Fruit fly (Drosophila melanogaster) whole organism, prepupa: ENCODE data around the gene CG46059.
A peak's percentile ranks its signal among the peaks of the same experiment; 100 is the strongest.

Experiments used
- CG10669 ChIP-seq: fragments of 200-800 bp; sonication (Bioruptor generic); optimal IDR thresholded peaks from 3 replicates; lab custom pipeline; 2018; ENCODE audit warnings: missing biosample characterization, mild to moderate bottlenecking, missing genetic modification characterization, moderate library complexity
- CG11902 ChIP-seq: fragments of 200-800 bp; sonication (Bioruptor generic); optimal IDR thresholded peaks from 3 replicates; lab custom pipeline; 2016; ENCODE audit warnings: missing biosample characterization, missing genetic modification characterization
- CG15336 ChIP-seq: fragments of 200-800 bp; sonication (Bioruptor generic); IDR thresholded peaks from 2 replicates; pipeline ENCODE4 v1.3.6; 2022; ENCODE audit warnings: missing biosample characterization, missing genetic modification characterization
- CG1621 ChIP-seq: fragments of 200-800 bp; sonication (Bioruptor generic); optimal IDR thresholded peaks from 3 replicates; lab custom pipeline; 2018; ENCODE audit warnings: missing biosample characterization, mild to moderate bottlenecking, missing genetic modification characterization
- CG3032 ChIP-seq: fragments of 200-800 bp; optimal IDR thresholded peaks from 2 replicates; lab custom pipeline; 2019; ENCODE audit warnings: missing biosample characterization, mild to moderate bottlenecking, missing genetic modification characterization, moderate library complexity
- CG31627 ChIP-seq: fragments of 200-800 bp; sonication (Bioruptor generic); optimal IDR thresholded peaks from 3 replicates; lab custom pipeline; 2016; ENCODE audit warnings: missing biosample characterization, missing genetic modification characterization
- CG32006 ChIP-seq: fragments of 200-800 bp; sonication (Bioruptor generic); optimal IDR thresholded peaks from 3 replicates; lab custom pipeline; 2017; ENCODE audit warnings: missing biosample characterization, mild to moderate bottlenecking, missing genetic modification characterization
- CG6163 ChIP-seq: fragments of 200-800 bp; sonication (Bioruptor generic); IDR thresholded peaks from 3 replicates; pipeline ENCODE4 v1.3.6; 2022; ENCODE audit warnings: missing biosample characterization, missing genetic modification characterization
- CG6276 ChIP-seq: fragments of 200-800 bp; sonication (Bioruptor generic); optimal IDR thresholded peaks from 2 replicates; lab custom pipeline; 2017; ENCODE audit warnings: missing biosample characterization, mild to moderate bottlenecking, missing genetic modification characterization
- CG6808 ChIP-seq: fragments of 200-800 bp; sonication (Bioruptor generic); optimal IDR thresholded peaks from 3 replicates; lab custom pipeline; 2017; ENCODE audit warnings: missing biosample characterization, missing genetic modification characterization, mild to moderate bottlenecking, moderate library complexity, missing genetic modification reagents
- CG6854 ChIP-seq: fragments of 200-800 bp; sonication (Bioruptor generic); optimal IDR thresholded peaks from 2 replicates; lab custom pipeline; 2017; ENCODE audit warnings: missing biosample characterization, mild to moderate bottlenecking, missing genetic modification characterization
- CG7368 ChIP-seq: fragments of 200-800 bp; sonication (Bioruptor generic); optimal IDR thresholded peaks from 3 replicates; lab custom pipeline; 2016; ENCODE audit warnings: missing biosample characterization, missing genetic modification characterization
- CG8632 ChIP-seq: fragments of 200-800 bp; sonication (Bioruptor generic); optimal IDR thresholded peaks from 3 replicates; lab custom pipeline; 2016; ENCODE audit warnings: missing biosample characterization, missing genetic modification characterization
- CG9139 ChIP-seq: fragments of 200-800 bp; sonication (Bioruptor generic); optimal IDR thresholded peaks from 3 replicates; lab custom pipeline; 2017; ENCODE audit warnings: missing biosample characterization, mild to moderate bottlenecking, missing genetic modification characterization
- Eip75B ChIP-seq: fragments of 200-800 bp; sonication (Bioruptor generic); optimal IDR thresholded peaks from 3 replicates; lab custom pipeline; 2016; ENCODE audit warnings: missing biosample characterization, missing genetic modification characterization
- Eip78C ChIP-seq: fragments of 200-800 bp; sonication (Bioruptor generic); peaks from one replicate; lab custom pipeline; 2016; ENCODE audit warnings: missing biosample characterization, missing genetic modification characterization
- Ets21C ChIP-seq: fragments of 200-800 bp; sonication (Bioruptor generic); optimal IDR thresholded peaks from 3 replicates; lab custom pipeline; 2016; ENCODE audit warnings: missing biosample characterization, missing genetic modification characterization
- Ets96B ChIP-seq: fragments of 200-800 bp; optimal IDR thresholded peaks from 2 replicates; lab custom pipeline; 2019; ENCODE audit warnings: missing biosample characterization, mild to moderate bottlenecking, missing genetic modification characterization, moderate library complexity
- Gug ChIP-seq: fragments of 200-800 bp; sonication (Bioruptor generic); IDR thresholded peaks from 2 replicates; pipeline ENCODE4 v1.3.6; 2022; ENCODE audit warnings: missing biosample characterization, missing genetic modification characterization
- Hr39 ChIP-seq: fragments of 200-800 bp; sonication (Bioruptor generic); optimal IDR thresholded peaks from 2 replicates; lab custom pipeline; 2016; ENCODE audit warnings: missing biosample characterization, missing genetic modification characterization
- Hr4 ChIP-seq: fragments of 200-800 bp; sonication (Bioruptor generic); optimal IDR thresholded peaks from 3 replicates; lab custom pipeline; 2016; ENCODE audit warnings: missing biosample characterization, missing genetic modification characterization
- Lpt ChIP-seq: fragments of 200-800 bp; sonication (Bioruptor generic); optimal IDR thresholded peaks from 3 replicates; lab custom pipeline; 2016; ENCODE audit warnings: missing biosample characterization, missing genetic modification characterization
- Met ChIP-seq: fragments of 200-800 bp; sonication (Bioruptor generic); optimal IDR thresholded peaks from 3 replicates; lab custom pipeline; 2016; ENCODE audit warnings: missing biosample characterization, missing genetic modification characterization
- Smox ChIP-seq: fragments of 200-800 bp; sonication (Bioruptor generic); optimal IDR thresholded peaks from 3 replicates; lab custom pipeline; 2016; ENCODE audit warnings: missing biosample characterization, missing genetic modification characterization
- Sox102F ChIP-seq: fragments of 200-800 bp; sonication (Bioruptor generic); optimal IDR thresholded peaks from 2 replicates; lab custom pipeline; 2016; ENCODE audit warnings: missing biosample characterization, mild to moderate bottlenecking, missing genetic modification characterization
- achi ChIP-seq: fragments of 200-800 bp; sonication (Bioruptor generic); optimal IDR thresholded peaks from 3 replicates; lab custom pipeline; 2016; ENCODE audit warnings: missing biosample characterization, missing genetic modification characterization
- dsx ChIP-seq: fragments of 200-800 bp; optimal IDR thresholded peaks from 3 replicates; lab custom pipeline; 2019; ENCODE audit warnings: missing biosample characterization, mild to moderate bottlenecking, missing genetic modification characterization, moderate library complexity; ENCODE audit not compliant: poor library complexity, severe bottlenecking
- eg ChIP-seq: fragments of 200-800 bp; sonication (Bioruptor generic); IDR thresholded peaks from 3 replicates; pipeline ENCODE4 v1.3.6; 2022; ENCODE audit warnings: missing biosample characterization, missing genetic modification characterization
- fkh ChIP-seq: fragments of 200-800 bp; sonication (Bioruptor generic); optimal IDR thresholded peaks from 3 replicates; lab custom pipeline; 2017; ENCODE audit warnings: missing biosample characterization, mild to moderate bottlenecking, missing genetic modification characterization, moderate library complexity
- pdm3 ChIP-seq: fragments of 200-800 bp; sonication (Bioruptor generic); optimal IDR thresholded peaks from 3 replicates; lab custom pipeline; 2016; ENCODE audit warnings: missing biosample characterization, missing genetic modification characterization
- salr ChIP-seq, 2 experiments: fragments of 200-800 bp; sonication (Bioruptor generic); optimal IDR thresholded peaks; 3 replicates each; lab custom pipeline; 2016 to 2018; ENCODE audit warnings: missing biosample characterization in 2 of 2, missing genetic modification characterization in 2 of 2, mild to moderate bottlenecking in 1 of 2
- spab ChIP-seq: fragments of 200-800 bp; sonication (Bioruptor generic); optimal IDR thresholded peaks from 2 replicates; lab custom pipeline; 2017; ENCODE audit warnings: missing biosample characterization, mild to moderate bottlenecking, missing genetic modification characterization, missing genetic modification reagents
- ss ChIP-seq, 2 experiments: fragments of 200-800 bp; sonication (Bioruptor generic); optimal IDR thresholded peaks; 2 replicates in 1 of 2; 3 replicates in 1 of 2; lab custom pipeline; 2017 to 2018; ENCODE audit warnings: mild to moderate bottlenecking in 2 of 2, missing biosample characterization in 2 of 2, missing genetic modification characterization in 2 of 2, moderate library complexity in 1 of 2
- svp ChIP-seq: fragments of 200-800 bp; sonication (Bioruptor generic); peaks from one replicate; lab custom pipeline; 2016; ENCODE audit warnings: missing biosample characterization, missing genetic modification characterization
- vri ChIP-seq: fragments of 200-800 bp; sonication (Bioruptor generic); optimal IDR thresholded peaks from 3 replicates; lab custom pipeline; 2016; ENCODE audit warnings: missing biosample characterization, mild to moderate bottlenecking, missing genetic modification characterization

CG46059 gene

dm6 chr2L:19139751-19140150 is 43.8 kb downstream of the CG46059 start:
- TF ChIP-seq CG8632 (no peak), Lpt (no peak), Ets21C (GFP tag; lab: Kevin White, UChicago) (no peak), Hr39 (no peak), Sox102F (no peak), CG6854 (GFP tag; lab: Kevin White, UChicago) (no peak), CG6276 (GFP tag; lab: Kevin White, UChicago) (no peak)

DNA sequence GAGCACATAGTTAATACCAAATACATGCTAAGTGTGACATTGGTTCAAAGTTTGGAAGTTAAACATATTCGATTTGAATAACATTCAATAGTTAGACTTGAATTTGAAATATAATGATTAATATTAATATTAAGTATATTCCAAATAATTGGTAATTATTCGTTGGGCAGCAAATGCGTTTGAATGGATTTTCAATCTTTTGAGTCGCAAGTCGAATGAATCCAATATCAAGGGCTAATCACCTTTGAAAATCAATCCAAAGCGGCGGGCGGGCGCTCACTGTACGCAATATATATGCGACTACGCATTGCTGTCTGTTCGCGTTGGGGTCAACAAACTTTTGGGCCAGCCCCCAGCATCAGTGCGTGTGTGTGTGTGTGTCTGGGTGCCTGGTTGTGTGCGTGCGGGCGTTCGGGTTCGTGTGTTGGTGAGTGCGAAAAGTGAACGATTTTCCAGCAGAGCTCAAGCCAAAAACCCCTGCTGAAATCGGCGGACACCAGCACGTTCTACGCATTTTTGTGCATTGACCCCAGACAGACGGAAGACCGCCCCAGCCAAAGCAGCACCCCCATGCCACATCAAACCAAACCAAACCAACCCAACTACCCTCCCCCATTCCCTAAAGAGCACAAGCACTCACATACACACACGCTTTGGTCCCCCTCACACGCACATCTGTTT is 45.1 kb downstream of the CG46059 start:
- TF ChIP-seq fkh: peak; percentile 14
- TF ChIP-seq CG6808 (GFP tag; lab: Kevin White, UChicago): no peak
- no peak for TF ChIP-seq salr (GFP tag; optimal IDR thresholded peaks at IDR 0.05; lab: Kevin White, UChicago)
- TF ChIP-seq Ets21C (GFP tag; lab: Kevin White, UChicago): no peak
- TF ChIP-seq Ets96B (tag; lab: Kevin White, UChicago): peak; percentile 15
- no peak for TF ChIP-seq Hr4 (GFP tag; lab: Kevin White, UChicago)
- no peak for TF ChIP-seq vri (GFP tag; lab: Kevin White, UChicago)
- no peak for TF ChIP-seq CG9139 (GFP tag; lab: Kevin White, UChicago)
- no peak for TF ChIP-seq Eip75B (GFP tag; lab: Kevin White, UChicago)
- TF ChIP-seq CG11902: no peak
- no peak for TF ChIP-seq Lpt
- TF ChIP-seq Gug: no peak
- no peak for TF ChIP-seq spab (GFP tag; lab: Kevin White, UChicago)
- TF ChIP-seq CG6163 (GFP tag; lab: Robert Waterston, UW): no peak
- no peak for TF ChIP-seq Smox (GFP tag; lab: Kevin White, UChicago)
- TF ChIP-seq Hr39: no peak
- no peak for TF ChIP-seq CG31627
- no peak for TF ChIP-seq CG32006 (GFP tag; lab: Kevin White, UChicago)
- peak; percentile 60 for TF ChIP-seq Eip78C (GFP tag; lab: Kevin White, UChicago)
- TF ChIP-seq CG10669: peak; percentile 13
- TF ChIP-seq eg: no peak
- peak; percentile 19 for TF ChIP-seq CG3032 (tag; lab: Kevin White, UChicago)
- no peak for TF ChIP-seq pdm3 (GFP tag; lab: Kevin White, UChicago)
- TF ChIP-seq CG15336: no peak
- TF ChIP-seq, all 60 proteins: peak for 5

- TF ChIP-seq CG31627 (no peak), Sox102F (no peak), Ets21C (GFP tag; lab: Kevin White, UChicago) (no peak), ss (GFP tag; optimal IDR thresholded peaks at IDR 0.05; lab: Kevin White, UChicago) (peak in 1 of 2 experiments; percentile 3), CG1621 (peak; percentile 27), achi (GFP tag; lab: Kevin White, UChicago) (no peak), Ets96B (tag; lab: Kevin White, UChicago) (no peak), CG7368 (GFP tag; lab: Kevin White, UChicago) (no peak), CG9139 (GFP tag; lab: Kevin White, UChicago) (peak; percentile 7), dsx (no peak), Eip78C (GFP tag; lab: Kevin White, UChicago) (peak; percentile 52), Met (GFP tag; lab: Kevin White, UChicago) (no peak), svp (GFP tag; lab: Kevin White, UChicago) (peak; percentile 45), CG6854 (GFP tag; lab: Kevin White, UChicago) (no peak)
- TF ChIP-seq, all 60 proteins: peak for 5
Observed at dm6 chr2L:19137494-19138360, 45.9 kb downstream of the CG46059 start.
